Worm (Caenorhabditis elegans): Measurements from ENCODE around the gene C04E6.13.

The C04E6.13 gene

DNA sequence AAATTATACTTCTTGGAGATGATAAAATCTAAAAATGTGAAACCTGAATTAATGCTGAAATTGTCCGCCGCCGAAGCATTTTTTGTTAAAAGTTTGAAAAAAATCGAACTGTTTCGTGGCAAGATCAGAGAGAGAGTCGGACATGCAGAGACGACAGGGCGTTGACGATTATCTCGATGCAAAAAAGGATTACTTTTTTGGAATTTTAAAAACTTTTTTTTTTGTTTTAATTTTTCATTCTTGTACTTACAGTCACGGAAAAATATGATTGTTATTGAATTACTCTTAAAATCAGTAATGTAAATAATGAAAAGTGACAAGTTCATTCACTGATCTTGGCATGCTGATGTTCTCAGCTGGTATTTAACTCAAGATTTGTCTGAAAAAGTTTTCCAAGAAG is 24.2 kb downstream of the C04E6.13 start, which contains the start of the genes M03F8.5 and M03F8.7:
Gene M03F8.5 (minus strand): TSS at position 101 of the 400 bp plus-strand sequence.
Gene M03F8.7 (plus strand): TSS at position 249 of the 400 bp plus-strand sequence.
- TF ChIP-seq sma-3 (GFP tag; optimal IDR thresholded peaks at IDR 0.05) (no peak), unc-62 (GFP tag; optimal IDR thresholded peaks at IDR 0.05) (no peak), skn-1 (tag; optimal IDR thresholded peaks at IDR 0.05) (no peak), egl-27 (tag; optimal IDR thresholded peaks at IDR 0.05) (no peak), nhr-11 (tag; optimal IDR thresholded peaks at IDR 0.05) (no peak), dmd-4 (tag; optimal IDR thresholded peaks at IDR 0.05) (no peak), nhr-77 (tag; optimal IDR thresholded peaks at IDR 0.05) (no peak), lsy-2 (tag; optimal IDR thresholded peaks at IDR 0.05) (no peak), mbf-1 (tag; optimal IDR thresholded peaks at IDR 0.05) (no peak), zag-1 (tag; optimal IDR thresholded peaks at IDR 0.05) (no peak), mab-5 (tag; optimal IDR thresholded peaks at IDR 0.05) (no peak), nhr-25 (tag; optimal IDR thresholded peaks at IDR 0.05) (no peak), ztf-4 (tag; optimal IDR thresholded peaks at IDR 0.05) (no peak), nhr-237 (tag; optimal IDR thresholded peaks at IDR 0.05) (no peak)

DNA sequence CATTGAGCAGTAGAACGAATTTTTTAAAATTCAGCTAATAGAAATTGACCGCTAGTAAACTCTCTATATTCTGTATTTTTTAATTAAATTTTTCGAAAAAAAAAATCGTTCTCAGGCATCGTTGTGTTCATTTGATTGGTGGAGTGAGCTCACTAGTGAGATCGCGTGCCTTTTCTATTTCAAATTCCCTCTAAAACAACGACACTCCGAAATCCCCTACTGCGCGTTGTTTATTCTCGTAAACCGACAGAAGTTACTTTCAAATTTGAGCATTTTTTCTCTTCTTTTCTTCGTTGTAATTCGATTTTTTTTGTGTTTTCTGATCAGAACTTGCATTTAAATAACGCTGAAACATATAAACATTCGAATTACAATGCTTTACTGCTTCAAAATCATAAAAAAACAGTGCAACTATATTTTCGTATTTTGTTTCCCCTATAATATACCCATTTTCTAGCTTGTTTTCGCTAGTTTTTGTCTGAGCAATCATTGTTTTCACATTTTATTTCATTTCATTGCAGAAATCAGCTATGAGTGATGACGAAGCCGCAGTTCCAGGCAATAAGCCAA is 27.1 kb downstream of the C04E6.13 start, which contains the start of gene syf-3:
Gene syf-3 (plus strand): TSS at position 520 of the 570 bp plus-strand sequence.
- no peak for TF ChIP-seq sma-9 (GFP tag; optimal IDR thresholded peaks at IDR 0.05)
- TF ChIP-seq sma-9 (tag; optimal IDR thresholded peaks at IDR 0.05), result no peak
- no peak for TF ChIP-seq alr-1 (tag; optimal IDR thresholded peaks at IDR 0.05)
- TF ChIP-seq mdl-1 (tag; optimal IDR thresholded peaks at IDR 0.05), result no peak
- no peak for TF ChIP-seq blmp-1 (tag; optimal IDR thresholded peaks at IDR 0.05; ENCODE audit: insufficient read depth)
- no peak for TF ChIP-seq nhr-77 (tag; optimal IDR thresholded peaks at IDR 0.05)
- TF ChIP-seq mbf-1 (tag; optimal IDR thresholded peaks at IDR 0.05), result no peak
- TF ChIP-seq crh-2 (tag; optimal IDR thresholded peaks at IDR 0.05), result peak; percentile 18
- no peak for TF ChIP-seq elt-1 (tag; optimal IDR thresholded peaks at IDR 0.05)
- TF ChIP-seq lin-11 (tag; optimal IDR thresholded peaks at IDR 0.05), result no peak
- no peak for TF ChIP-seq nhr-11 (tag; optimal IDR thresholded peaks at IDR 0.05)
- no peak for TF ChIP-seq Y55F3AM.14 (GFP tag; optimal IDR thresholded peaks at IDR 0.05)
- no peak for TF ChIP-seq fos-1 (tag; optimal IDR thresholded peaks at IDR 0.05)
- peak; percentile 99 for TF ChIP-seq gmeb-1 (tag; optimal IDR thresholded peaks at IDR 0.05)
- peak; percentile 60 for TF ChIP-seq C34F6.9 (tag; optimal IDR thresholded peaks at IDR 0.05)
- no peak for TF ChIP-seq nhr-129 (tag; optimal IDR thresholded peaks at IDR 0.05)
- TF ChIP-seq sma-3 (GFP tag; optimal IDR thresholded peaks at IDR 0.05), result peak; percentile 24
- peak; percentile 76 for TF ChIP-seq unc-55 (GFP tag; optimal IDR thresholded peaks at IDR 0.05)
- TF ChIP-seq peb-1 (tag; optimal IDR thresholded peaks at IDR 0.05), result no peak
- TF ChIP-seq R02D3.7 (tag; optimal IDR thresholded peaks at IDR 0.05), result peak; percentile 63
- TF ChIP-seq nhr-10 (tag; optimal IDR thresholded peaks at IDR 0.05), result no peak
- peak; percentile 69 to 73 for TF ChIP-seq lsy-2 (tag; optimal IDR thresholded peaks at IDR 0.05)
- no peak for TF ChIP-seq nhr-25 (tag; optimal IDR thresholded peaks at IDR 0.05)

DNA sequence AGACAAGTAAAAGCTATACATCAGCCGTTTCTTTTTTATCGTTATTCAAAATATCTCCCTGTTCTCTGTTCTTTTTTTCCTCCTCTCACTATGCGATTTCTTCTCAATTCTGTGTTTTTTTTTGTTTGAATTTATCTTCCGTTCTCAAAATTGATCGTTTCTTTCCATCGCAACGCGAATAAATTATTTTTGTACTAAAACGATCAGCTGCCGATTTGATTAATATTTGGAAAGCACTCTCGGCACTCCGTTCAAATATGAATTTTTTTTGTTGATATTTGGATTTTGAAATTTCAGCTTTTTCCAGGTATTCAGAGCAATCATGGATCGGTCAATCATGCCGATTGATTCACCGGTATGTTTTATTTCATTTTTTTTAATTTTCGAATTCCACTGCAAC is 30.6 kb downstream of the C04E6.13 start, which contains the start of gene pst-1:
Gene pst-1 (plus strand): TSS at position 301 of the 400 bp plus-strand sequence.
- TF ChIP-seq lin-11 (tag; optimal IDR thresholded peaks at IDR 0.05) (no peak), F13H6.1 (tag; optimal IDR thresholded peaks at IDR 0.05) (no peak), ZK546.5 (tag; optimal IDR thresholded peaks at IDR 0.05) (no peak), sma-9 (GFP tag; optimal IDR thresholded peaks at IDR 0.05) (no peak), sma-9 (tag; optimal IDR thresholded peaks at IDR 0.05) (no peak)

DNA sequence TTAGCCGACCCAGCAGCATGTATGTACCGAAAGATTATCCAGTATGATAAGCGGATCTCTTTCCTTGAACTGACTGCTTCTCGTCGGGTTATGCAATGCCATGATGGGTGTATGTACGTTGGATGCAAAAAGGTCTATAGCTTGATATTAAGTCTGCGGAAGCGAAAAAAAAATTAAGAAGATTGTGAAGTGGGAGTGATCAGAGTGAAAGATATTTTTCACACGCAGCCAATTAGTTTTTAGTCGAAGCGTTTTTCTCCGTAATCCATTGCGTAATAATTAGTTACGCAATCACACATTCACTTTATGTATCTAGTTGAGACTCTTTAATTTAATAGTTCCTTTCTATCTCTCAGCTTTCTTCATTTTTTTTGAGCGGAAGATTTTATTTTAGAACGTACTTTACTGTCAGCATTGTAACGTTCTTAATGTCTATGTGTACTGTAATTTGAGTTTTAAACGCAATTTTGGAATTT is 37.2 kb downstream of the C04E6.13 start:
- TF ChIP-seq lin-39 (tag; optimal IDR thresholded peaks at IDR 0.05) (peak; percentile 7), alr-1 (tag; optimal IDR thresholded peaks at IDR 0.05) (no peak), nhr-25 (tag; optimal IDR thresholded peaks at IDR 0.05) (peak; percentile 4), sma-3 (GFP tag; optimal IDR thresholded peaks at IDR 0.05) (no peak)

DNA sequence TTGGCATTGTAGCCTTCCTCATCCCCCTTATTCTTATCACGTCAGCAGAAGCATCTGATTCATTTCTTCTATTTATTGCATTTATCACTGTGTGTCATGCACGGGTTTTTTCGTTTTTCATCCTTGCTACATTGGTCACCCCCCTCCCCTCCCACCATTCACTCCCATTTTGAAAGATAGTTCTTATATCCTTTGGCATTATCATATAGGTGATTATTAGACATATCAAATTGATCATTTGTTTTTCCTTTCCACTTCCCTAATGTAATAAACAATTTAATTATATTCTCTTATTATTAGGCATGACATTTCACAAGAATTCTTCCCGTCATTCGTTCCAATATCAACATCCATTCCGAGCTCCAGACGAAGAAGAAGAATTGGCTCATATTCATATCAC is 38.6 kb downstream of the C04E6.13 start, which contains the start of gene M03F8.1:
Gene M03F8.1 (plus strand): TSS at position 301 of the 400 bp plus-strand sequence.
- TF ChIP-seq nhr-77 (tag; optimal IDR thresholded peaks at IDR 0.05), result no peak
- TF ChIP-seq nhr-21 (tag; optimal IDR thresholded peaks at IDR 0.05), result no peak
- TF ChIP-seq unc-62 (GFP tag; optimal IDR thresholded peaks at IDR 0.05), result no peak
- no peak for TF ChIP-seq ZK546.5 (tag; optimal IDR thresholded peaks at IDR 0.05)
- TF ChIP-seq nhr-6 (tag; optimal IDR thresholded peaks at IDR 0.05), result no peak
- no peak for TF ChIP-seq ztf-1 (GFP tag; conservative IDR thresholded peaks at IDR 0.05)
- no peak for TF ChIP-seq elt-1 (tag; optimal IDR thresholded peaks at IDR 0.05)
- TF ChIP-seq nhr-10 (tag; optimal IDR thresholded peaks at IDR 0.05), result no peak

All from whole organism, L2 larva.